Fruit fly (Drosophila melanogaster) whole organism, embryonic: Measurements from ENCODE around the gene mag.
A peak's percentile ranks its signal among the peaks of the same experiment; 100 is the strongest.

Source experiments
- B-H1 ChIP-seq: fragments of 200-800 bp; sonication (Bioruptor generic); IDR thresholded peaks from 3 replicates; pipeline ENCODE4 v1.3.6; 2022; ENCODE audit warnings: missing biosample characterization, missing genetic modification characterization
- CG11456 ChIP-seq: fragments of 200-800 bp; sonication (Bioruptor generic); IDR thresholded peaks from 3 replicates; pipeline ENCODE4 v1.3.6; 2022; ENCODE audit warnings: missing biosample characterization, missing genetic modification characterization
- CG11560 ChIP-seq: fragments of 200-800 bp; sonication (Bioruptor generic); IDR thresholded peaks from 3 replicates; pipeline ENCODE4 v1.3.6; 2022; ENCODE audit warnings: missing biosample characterization, missing genetic modification characterization
- CG11695 ChIP-seq: fragments of 200-800 bp; sonication (Bioruptor generic); IDR thresholded peaks from 3 replicates; pipeline ENCODE4 v1.3.6; 2022; ENCODE audit warnings: missing biosample characterization, missing genetic modification characterization
- CG12391 ChIP-seq: fragments of 200-800 bp; sonication (Bioruptor generic); optimal IDR thresholded peaks from 3 replicates; lab custom pipeline; 2018; ENCODE audit warnings: missing biosample characterization, mild to moderate bottlenecking, missing genetic modification characterization, moderate library complexity
- CG14050 ChIP-seq: fragments of 200-800 bp; sonication (Bioruptor generic); IDR thresholded peaks from 3 replicates; pipeline ENCODE4 v1.3.6; 2022; ENCODE audit warnings: missing biosample characterization, missing genetic modification characterization
- CG15696 ChIP-seq: fragments of 200-800 bp; sonication (Bioruptor generic); optimal IDR thresholded peaks from 2 replicates; lab custom pipeline; 2019; ENCODE audit warnings: missing biosample characterization, mild to moderate bottlenecking, missing genetic modification characterization, moderate library complexity
- CG17568 ChIP-seq: fragments of 200-800 bp; sonication (Bioruptor generic); optimal IDR thresholded peaks from 2 replicates; lab custom pipeline; 2018; ENCODE audit warnings: missing biosample characterization, mild to moderate bottlenecking, missing genetic modification characterization, moderate library complexity
- CG17802 ChIP-seq: fragments of 200-800 bp; sonication (Bioruptor generic); optimal IDR thresholded peaks from 2 replicates; lab custom pipeline; 2018; ENCODE audit warnings: missing biosample characterization, mild to moderate bottlenecking, missing genetic modification characterization, moderate library complexity
- CG1792 ChIP-seq: fragments of 200-800 bp; sonication (Bioruptor generic); optimal IDR thresholded peaks from 2 replicates; lab custom pipeline; 2016; ENCODE audit warnings: missing biosample characterization, missing genetic modification characterization
- CG3065 ChIP-seq: fragments of 200-800 bp; sonication (Bioruptor generic); optimal IDR thresholded peaks from 2 replicates; lab custom pipeline; 2016; ENCODE audit warnings: missing biosample characterization, missing genetic modification characterization
- CG31441 ChIP-seq: fragments of 200-800 bp; sonication (Bioruptor generic); IDR thresholded peaks from 2 replicates; pipeline ENCODE4 v1.3.6; 2022; ENCODE audit warnings: missing biosample characterization, missing genetic modification characterization
- CG34376 ChIP-seq: fragments of 200-800 bp; sonication (Bioruptor generic); optimal IDR thresholded peaks from 2 replicates; lab custom pipeline; 2018; ENCODE audit warnings: missing biosample characterization, mild to moderate bottlenecking, missing genetic modification characterization
- CG4820 ChIP-seq: fragments of 200-800 bp; sonication (Bioruptor generic); optimal IDR thresholded peaks from 3 replicates; lab custom pipeline; 2016; ENCODE audit warnings: missing biosample characterization, missing genetic modification characterization
- CG6765 ChIP-seq: fragments of 200-800 bp; sonication (Bioruptor generic); optimal IDR thresholded peaks from 3 replicates; lab custom pipeline; 2017; ENCODE audit warnings: missing biosample characterization, mild to moderate bottlenecking, missing genetic modification characterization
- CG7963 ChIP-seq: fragments of 200-800 bp; sonication (Bioruptor generic); IDR thresholded peaks from 3 replicates; pipeline ENCODE4 v1.3.6; 2022; ENCODE audit warnings: missing biosample characterization, missing genetic modification characterization; ENCODE audit not compliant: partially characterized antibody
- CG8478 ChIP-seq: fragments of >200 bp; optimal IDR thresholded peaks from 2 replicates; lab custom pipeline; 2018
- CG8765 ChIP-seq: fragments of 200-800 bp; sonication (Bioruptor generic); IDR thresholded peaks from 2 replicates; pipeline ENCODE4 v1.3.6; 2022; ENCODE audit warnings: missing biosample characterization, missing genetic modification characterization
- CHES-1-like ChIP-seq: fragments of 200-800 bp; sonication (Bioruptor generic); optimal IDR thresholded peaks from 2 replicates; lab custom pipeline; 2016; ENCODE audit warnings: missing biosample characterization, missing genetic modification characterization
- D ChIP-seq, 2 experiments: fragments of 200-800 bp in 1 of 2; fragments of >200 bp in 1 of 2; sonication (Bioruptor generic) in 1 of 2; optimal IDR thresholded peaks; 2 replicates in 1 of 2; 3 replicates in 1 of 2; lab custom pipeline; 2017; ENCODE audit warnings: mild to moderate bottlenecking in 1 of 2, missing biosample characterization in 1 of 2, missing genetic modification characterization in 1 of 2, missing genetic modification reagents in 1 of 2
- Dip3 ChIP-seq: fragments of 200-800 bp; sonication (Bioruptor generic); optimal IDR thresholded peaks from 3 replicates; lab custom pipeline; 2016; ENCODE audit warnings: missing biosample characterization, missing genetic modification characterization
- Hr78 ChIP-seq, 2 experiments: fragments of 200-800 bp in 1 of 2; fragments of >200 bp in 1 of 2; sonication (Bioruptor generic) in 1 of 2; optimal IDR thresholded peaks; 2 replicates each; lab custom pipeline; 2017 to 2019; ENCODE audit warnings: missing biosample characterization in 2 of 2, missing genetic modification characterization in 2 of 2, mild to moderate bottlenecking in 1 of 2, moderate library complexity in 1 of 2
- Kr ChIP-seq: fragments of 200-800 bp; sonication (Bioruptor generic); optimal IDR thresholded peaks from 2 replicates; lab custom pipeline; 2017; ENCODE audit warnings: missing biosample characterization, mild to moderate bottlenecking, missing genetic modification characterization
- Lhr ChIP-seq: fragments of 200-800 bp; sonication (Bioruptor generic); optimal IDR thresholded peaks from 3 replicates; lab custom pipeline; 2017; ENCODE audit warnings: mild to moderate bottlenecking, missing biosample characterization, missing genetic modification reagents, missing genetic modification characterization
- Med ChIP-seq: fragments of 200-800 bp; sonication (Bioruptor generic); peaks from one replicate; lab custom pipeline; 2016; ENCODE audit warnings: missing biosample characterization, missing genetic modification characterization, mild to moderate bottlenecking, inconsistent platforms, moderate library complexity
- NK7.1 ChIP-seq: fragments of 200-800 bp; sonication (Bioruptor generic); optimal IDR thresholded peaks from 3 replicates; lab custom pipeline; 2016; ENCODE audit warnings: missing biosample characterization, missing genetic modification characterization
- Rfx ChIP-seq: fragments of 200-800 bp; sonication (Bioruptor generic); IDR thresholded peaks from 2 replicates; pipeline ENCODE4 v1.3.6; 2022; ENCODE audit warnings: missing biosample characterization, missing genetic modification characterization
- Scr ChIP-seq: fragments of 200-800 bp; sonication (Bioruptor generic); IDR thresholded peaks from 2 replicates; pipeline ENCODE4 v1.3.6; 2022; ENCODE audit warnings: missing biosample characterization, missing genetic modification characterization; ENCODE audit not compliant: partially characterized antibody
- Six4 ChIP-seq: fragments of 200-800 bp; sonication (Bioruptor generic); optimal IDR thresholded peaks from 2 replicates; lab custom pipeline; 2016; ENCODE audit warnings: missing biosample characterization, missing genetic modification characterization
- Sry-β ChIP-seq: fragments of 200-800 bp; sonication (Bioruptor generic); optimal IDR thresholded peaks from 2 replicates; lab custom pipeline; 2018; ENCODE audit warnings: missing biosample characterization, mild to moderate bottlenecking, missing genetic modification characterization, moderate library complexity
- Ssrp ChIP-seq: fragments of 200-800 bp; sonication (Bioruptor generic); optimal IDR thresholded peaks from 2 replicates; lab custom pipeline; 2018; ENCODE audit warnings: missing biosample characterization, mild to moderate bottlenecking, missing genetic modification characterization, moderate library complexity
- Xbp1 ChIP-seq: fragments of 200-800 bp; sonication (Bioruptor generic); optimal IDR thresholded peaks from 3 replicates; lab custom pipeline; 2016; ENCODE audit warnings: missing biosample characterization, mild to moderate bottlenecking, missing genetic modification characterization
- al ChIP-seq: fragments of 200-800 bp; sonication (Bioruptor generic); IDR thresholded peaks from 2 replicates; pipeline ENCODE4 v1.3.6; 2022; ENCODE audit warnings: missing biosample characterization, missing genetic modification characterization
- chinmo ChIP-seq: fragments of 200-800 bp; sonication (Bioruptor generic); IDR thresholded peaks from 4 replicates; pipeline ENCODE4 v1.3.6; 2022; ENCODE audit warnings: missing biosample characterization, missing genetic modification characterization; ENCODE audit not compliant: partially characterized antibody
- crc ChIP-seq: fragments of 200-800 bp; sonication (Bioruptor generic); optimal IDR thresholded peaks from 2 replicates; lab custom pipeline; 2016; ENCODE audit warnings: missing biosample characterization, missing genetic modification characterization
- dimm ChIP-seq: fragments of 200-800 bp; sonication (Bioruptor generic); IDR thresholded peaks from 2 replicates; pipeline ENCODE4 v1.3.6; 2022; ENCODE audit warnings: missing biosample characterization, missing genetic modification characterization
- fru ChIP-seq: fragments of >200 bp; optimal IDR thresholded peaks from 2 replicates; lab custom pipeline; 2017
- grau ChIP-seq: fragments of 200-800 bp; optimal IDR thresholded peaks from 3 replicates; lab custom pipeline; 2019; ENCODE audit warnings: missing biosample characterization, mild to moderate bottlenecking, missing genetic modification characterization, moderate library complexity
- gsb-n ChIP-seq: fragments of 200-800 bp; sonication (Bioruptor generic); optimal IDR thresholded peaks from 3 replicates; lab custom pipeline; 2018; ENCODE audit warnings: missing biosample characterization, mild to moderate bottlenecking, missing genetic modification characterization
- her ChIP-seq: fragments of 200-800 bp; sonication (Bioruptor generic); optimal IDR thresholded peaks from 2 replicates; lab custom pipeline; 2016; ENCODE audit warnings: missing biosample characterization, missing genetic modification characterization
- klu ChIP-seq: fragments of 200-800 bp; sonication (Bioruptor generic); IDR thresholded peaks from 2 replicates; pipeline ENCODE4 v1.3.6; 2022; ENCODE audit warnings: missing biosample characterization, missing genetic modification characterization
- knrl ChIP-seq: fragments of 200-800 bp; sonication (Bioruptor generic); IDR thresholded peaks from 3 replicates; pipeline ENCODE4 v1.3.6; 2022; ENCODE audit warnings: missing biosample characterization, missing genetic modification characterization; ENCODE audit not compliant: partially characterized antibody
- lab ChIP-seq: fragments of 200-800 bp; sonication (Bioruptor generic); optimal IDR thresholded peaks from 3 replicates; lab custom pipeline; 2017; ENCODE audit warnings: missing biosample characterization, missing genetic modification characterization, mild to moderate bottlenecking, moderate library complexity, missing genetic modification reagents
- lmd ChIP-seq: fragments of 200-800 bp; sonication (Bioruptor generic); IDR thresholded peaks from 2 replicates; pipeline ENCODE4 v1.3.6; 2022; ENCODE audit warnings: missing biosample characterization, missing genetic modification characterization
- nmo ChIP-seq: fragments of 200-800 bp; sonication (Bioruptor generic); optimal IDR thresholded peaks from 2 replicates; lab custom pipeline; 2018; ENCODE audit warnings: missing biosample characterization, mild to moderate bottlenecking, missing genetic modification characterization, moderate library complexity
- schlank ChIP-seq: fragments of 200-800 bp; sonication (Bioruptor generic); optimal IDR thresholded peaks from 2 replicates; lab custom pipeline; 2018; ENCODE audit warnings: missing biosample characterization, mild to moderate bottlenecking, missing genetic modification characterization
- shn ChIP-seq: fragments of 200-800 bp; sonication (Bioruptor generic); optimal IDR thresholded peaks from 3 replicates; lab custom pipeline; 2016; ENCODE audit warnings: missing biosample characterization, missing genetic modification characterization
- ssp ChIP-seq: fragments of 200-800 bp; sonication (Bioruptor generic); IDR thresholded peaks from 2 replicates; pipeline ENCODE4 v1.3.6; 2022; ENCODE audit warnings: missing biosample characterization, missing genetic modification characterization
- sug ChIP-seq: fragments of 200-800 bp; optimal IDR thresholded peaks from 2 replicates; lab custom pipeline; 2019; ENCODE audit warnings: missing biosample characterization, mild to moderate bottlenecking, missing genetic modification characterization, moderate library complexity
- twi ChIP-seq: fragments of 200-800 bp; optimal IDR thresholded peaks from 2 replicates; lab custom pipeline; 2019; ENCODE audit warnings: missing biosample characterization, mild to moderate bottlenecking, missing genetic modification characterization, moderate library complexity
- vfl ChIP-seq: fragments of 200-800 bp; sonication (Bioruptor generic); optimal IDR thresholded peaks from 2 replicates; lab custom pipeline; 2016; ENCODE audit warnings: missing biosample characterization, missing genetic modification characterization

mag gene

dm6 chr3L:20474789-20475208, 14.3 kb downstream of the mag start (continued):
- TF ChIP-seq Six4 (GFP tag; lab: Kevin White, UChicago) (peak; percentile 83), lab (peak; percentile 93), Rfx (no peak), CHES-1-like (GFP tag; lab: Kevin White, UChicago) (peak; percentile 92), Xbp1 (peak; percentile 94), nmo (GFP tag; lab: Kevin White, UChicago) (peak; percentile 75), CG12391 (tag; lab: Kevin White, UChicago) (peak; percentile 89), CG15696 (peak; percentile 70), CG17568 (peak; percentile 70), NK7.1 (GFP tag; lab: Kevin White, UChicago) (peak; percentile 66), her (GFP tag; lab: Kevin White, UChicago) (peak; percentile 82), CG8478 (lab: Kevin White, UChicago) (no peak), Kr (no peak), CG7963 (GFP tag; lab: Robert Waterston, UW) (no peak), Lhr (GFP tag; lab: Kevin White, UChicago) (peak; percentile 38), ssp (GFP tag; lab: Robert Waterston, UW) (no peak), Ssrp (tag; lab: Kevin White, UChicago) (peak; percentile 66), CG11695 (no peak), Med (GFP tag; lab: Kevin White, UChicago) (peak; percentile 98), CG14050 (GFP tag; lab: Robert Waterston, UW) (no peak), twi (tag; lab: Kevin White, UChicago) (peak; percentile 71), al (GFP tag; lab: Robert Waterston, UW) (no peak), knrl (GFP tag; lab: Robert Waterston, UW) (no peak), CG6765 (GFP tag; lab: Kevin White, UChicago) (peak; percentile 85), CG3065 (GFP tag; lab: Kevin White, UChicago) (peak; percentile 73), lmd (no peak), CG17802 (tag; lab: Kevin White, UChicago) (peak; percentile 64), crc (peak; percentile 76), gsb-n (tag; lab: Kevin White, UChicago) (peak; percentile 83), chinmo (no peak), Dip3 (GFP tag; lab: Kevin White, UChicago) (peak; percentile 88), Sry-β (GFP tag; lab: Kevin White, UChicago) (no peak), Scr (GFP tag; lab: Robert Waterston, UW) (no peak), CG31441 (no peak), CG11456 (GFP tag; lab: Robert Waterston, UW) (no peak), CG8765 (no peak), CG34376 (GFP tag; lab: Kevin White, UChicago) (peak; percentile 84), sug (peak; percentile 86), dimm (no peak), D (optimal IDR thresholded peaks at IDR 0.05; lab: Kevin White, UChicago) (no peak), D (GFP tag; optimal IDR thresholded peaks at IDR 0.05; lab: Kevin White, UChicago) (peak; percentile 72), CG4820 (GFP tag; lab: Kevin White, UChicago) (peak; percentile 74), CG11560 (tag; lab: Robert Waterston, UW) (no peak), grau (peak; percentile 85), B-H1 (GFP tag; lab: Robert Waterston, UW) (no peak), vfl (peak; percentile 81), schlank (peak; percentile 74), CG1792 (GFP tag; lab: Kevin White, UChicago) (peak; percentile 75), fru (lab: Kevin White, UChicago) (no peak), Hr78 (GFP tag; optimal IDR thresholded peaks at IDR 0.05; lab: Kevin White, UChicago) (peak in 1 of 2 experiments; percentile 69), klu (GFP tag; lab: Robert Waterston, UW) (no peak), shn (peak; percentile 80)
